Fruit fly (Drosophila melanogaster): ENCODE data around the gene grp.

The grp gene

dm6 chr2L:16679817-16680683 is at the start of gene grp, which contains the start of gene squ (continued):
- TF ChIP-seq hb (GFP tag; IDR thresholded peaks at IDR 0.05; ENCODE audit: partially characterized antibody) = peak; percentile 97
- TF ChIP-seq Nf-YC (tag; optimal IDR thresholded peaks at IDR 0.05) = no peak
- TF ChIP-seq CG2712 (tag; optimal IDR thresholded peaks at IDR 0.05) = peak; percentile 32
- TF ChIP-seq HLH3B (GFP tag; IDR thresholded peaks at IDR 0.05) = no peak
- TF ChIP-seq CG15269 (tag; optimal IDR thresholded peaks at IDR 0.05) = no peak
- peak; percentile 55 for TF ChIP-seq Rfx (GFP tag; IDR thresholded peaks at IDR 0.05)
- peak; percentile 94 for TF ChIP-seq Scr (GFP tag; IDR thresholded peaks at IDR 0.05; ENCODE audit: partially characterized antibody)
- no peak for TF ChIP-seq CG6175 (GFP tag; IDR thresholded peaks at IDR 0.05)
- TF ChIP-seq CG12744 (GFP tag; optimal IDR thresholded peaks at IDR 0.05) = no peak
- TF ChIP-seq tgo (GFP tag; IDR thresholded peaks at IDR 0.05) = no peak
- peak; percentile 51 for TF ChIP-seq CG4617 (GFP tag; optimal IDR thresholded peaks at IDR 0.05; ENCODE audit: borderline replicate concordance)
- no peak for TF ChIP-seq CG3838 (GFP tag; optimal IDR thresholded peaks at IDR 0.05)
- no peak for TF ChIP-seq luna (GFP tag; optimal IDR thresholded peaks at IDR 0.05)
- no peak for TF ChIP-seq CG7556 (GFP tag; optimal IDR thresholded peaks at IDR 0.05)
- TF ChIP-seq ind (GFP tag; optimal IDR thresholded peaks at IDR 0.05) = no peak
- no peak for TF ChIP-seq CG6813 (GFP tag; optimal IDR thresholded peaks at IDR 0.05)
- peak; percentile 95 for TF ChIP-seq CG13287 (GFP tag; IDR thresholded peaks at IDR 0.05; ENCODE audit: partially characterized antibody)
- peak; percentile 24 for TF ChIP-seq Hsf (GFP tag; optimal IDR thresholded peaks at IDR 0.05)
- TF ChIP-seq CG8281 (tag; optimal IDR thresholded peaks at IDR 0.05) = no peak
- TF ChIP-seq sd (tag; optimal IDR thresholded peaks at IDR 0.05) = peak; percentile 30
- no peak for TF ChIP-seq lola (GFP tag; optimal IDR thresholded peaks at IDR 0.05)
- TF ChIP-seq CG15073 (GFP tag; optimal IDR thresholded peaks at IDR 0.05) = no peak
- TF ChIP-seq onecut (GFP tag; IDR thresholded peaks at IDR 0.05) = peak; percentile 57; the same call in 1 of the 2 replicates
- peak; percentile 39 for TF ChIP-seq CG33213 (GFP tag; optimal IDR thresholded peaks at IDR 0.05)
- TF ChIP-seq CG31441 (GFP tag; IDR thresholded peaks at IDR 0.05) = peak; percentile 77
- peak; percentile 27 for TF ChIP-seq CG10543 (GFP tag; optimal IDR thresholded peaks at IDR 0.05)
- TF ChIP-seq crol (GFP tag; IDR thresholded peaks at IDR 0.05) = peak; percentile 87
- TF ChIP-seq CG9876 (GFP tag; optimal IDR thresholded peaks at IDR 0.05) = no peak
- TF ChIP-seq HLH4C (GFP tag; IDR thresholded peaks at IDR 0.05; ENCODE audit: partially characterized antibody) = peak; percentile 99
- no peak for TF ChIP-seq Trl (optimal IDR thresholded peaks at IDR 0.05)
- no peak for TF ChIP-seq Trl (GFP tag; optimal IDR thresholded peaks at IDR 0.05)
- TF ChIP-seq zf30C (GFP tag; optimal IDR thresholded peaks at IDR 0.05) = peak; percentile 40
- TF ChIP-seq Abd-B (GFP tag; optimal IDR thresholded peaks at IDR 0.05) = peak; percentile 38
- peak; percentile 74 for TF ChIP-seq row (GFP tag; IDR thresholded peaks at IDR 0.05)
- TF ChIP-seq inv (GFP tag; IDR thresholded peaks at IDR 0.05; ENCODE audit: partially characterized antibody) = peak; percentile 93
- no peak for TF ChIP-seq CG17912 (GFP tag; optimal IDR thresholded peaks at IDR 0.05)
- peak; percentile 60 for TF ChIP-seq E2f2 (GFP tag; IDR thresholded peaks at IDR 0.05)
- TF ChIP-seq dati (GFP tag; IDR thresholded peaks at IDR 0.05) = no peak
- TF ChIP-seq trem (tag; optimal IDR thresholded peaks at IDR 0.05) = peak; percentile 17
- peak; percentile 18 for TF ChIP-seq Hmr (GFP tag; optimal IDR thresholded peaks at IDR 0.05)
- TF ChIP-seq kah (GFP tag; optimal IDR thresholded peaks at IDR 0.05) = no peak
- no peak for TF ChIP-seq fru (optimal IDR thresholded peaks at IDR 0.05)
- peak; percentile 21 for TF ChIP-seq Asciz (GFP tag; optimal IDR thresholded peaks at IDR 0.05)
- peak; percentile 39 for TF ChIP-seq CG30020 (tag; optimal IDR thresholded peaks at IDR 0.05)
- TF ChIP-seq unc-4 (GFP tag; IDR thresholded peaks at IDR 0.05; ENCODE audit: partially characterized antibody) = peak; percentile 90
- TF ChIP-seq nerfin-2 (GFP tag; IDR thresholded peaks at IDR 0.05; ENCODE audit: partially characterized antibody) = peak; percentile 99
- TF ChIP-seq pfk (GFP tag; optimal IDR thresholded peaks at IDR 0.05) = peak; percentile 9
- TF ChIP-seq eve (GFP tag; optimal IDR thresholded peaks at IDR 0.05) = peak in 1 of 2 experiments; percentile 82
- peak; percentile 9 for TF ChIP-seq dm (GFP tag; optimal IDR thresholded peaks at IDR 0.05)
